Fruit fly (Drosophila melanogaster) Kc167 (cell line): ENCODE results near the gene Muc68D.

Experiments
- Sin3A ChIP-seq: fragments of >200 bp; optimal IDR thresholded peaks from 2 replicates; lab custom pipeline; 2018; ENCODE audit warnings: missing external identifiers
- h ChIP-seq: fragments of >200 bp; optimal IDR thresholded peaks from 3 replicates; lab custom pipeline; 2018; ENCODE audit warnings: missing external identifiers
- psq ChIP-seq: fragments of >200 bp; optimal IDR thresholded peaks from 2 replicates; lab custom pipeline; 2017; ENCODE audit warnings: missing external identifiers
- ttk ChIP-seq: sonication (Bioruptor generic); optimal IDR thresholded peaks from 2 replicates; lab custom pipeline; 2017; ENCODE audit warnings: missing external identifiers

dm6 chr3L:11785291-11785690, 13.3 kb upstream of the Muc68D start:
- TF ChIP-seq h (lab: Kevin White, UChicago) (no peak), ttk (lab: Kevin White, UChicago) (no peak), psq (lab: Kevin White, UChicago) (no peak), Sin3A (lab: Kevin White, UChicago) (no peak)
